Worm (Caenorhabditis elegans): ENCODE results near the gene npr-35.
A peak's percentile ranks its signal among the peaks of the same experiment; 100 is the strongest.

npr-35 gene

ce11 chrIV:7789521-7789949 is 45.9 kb downstream of the npr-35 start, which contains the start of gene imp-3:
Gene imp-3 (minus strand): TSS chrIV:7789613.
- 0 out of 2 replicates have a peak, but pooled peaks have one; percentile 21 for TF ChIP-seq sea-1 (GFP tag; conservative IDR thresholded peaks at IDR 0.05)
- TF ChIP-seq ama-1 (optimal IDR thresholded peaks at IDR 0.05) = peak; percentile 67
- TF ChIP-seq tbx-37 (GFP tag; conservative IDR thresholded peaks at IDR 0.05) = no peak

ce11 chrIV:7790151-7790691 is 46.6 kb downstream of the npr-35 start:
- TF ChIP-seq hmg-4 (GFP tag; optimal IDR thresholded peaks at IDR 0.05) (no peak), ceh-36 (tag; optimal IDR thresholded peaks at IDR 0.05) (no peak), ets-7 (tag; optimal IDR thresholded peaks at IDR 0.05) (no peak), pes-1 (GFP tag; IDR thresholded peaks at IDR 0.05) (no peak), ama-1 (optimal IDR thresholded peaks at IDR 0.05) (peak; percentile 67)

ce11 chrIV:7790801-7791588 is 47.4 kb downstream of the npr-35 start, which contains the start of gene rsp-6:
Gene rsp-6 (minus strand): TSS chrIV:7791229.
- no peak for TF ChIP-seq ets-7 (tag; optimal IDR thresholded peaks at IDR 0.05)
- TF ChIP-seq hnd-1 (tag; optimal IDR thresholded peaks at IDR 0.05) = no peak
- TF ChIP-seq ama-1 (optimal IDR thresholded peaks at IDR 0.05) = peak; percentile 41
- peak; percentile 84 for TF ChIP-seq F13C5.2 (tag; optimal IDR thresholded peaks at IDR 0.05)

- no peak for TF ChIP-seq flt-1 (GFP tag; IDR thresholded peaks at IDR 0.05)
- no peak for TF ChIP-seq aly-1 (tag; optimal IDR thresholded peaks at IDR 0.05)
- no peak for TF ChIP-seq ceh-36 (tag; optimal IDR thresholded peaks at IDR 0.05)
- TF ChIP-seq tbx-37 (GFP tag; conservative IDR thresholded peaks at IDR 0.05) = no peak
- TF ChIP-seq tbx-11 (GFP tag; IDR thresholded peaks at IDR 0.05) = no peak
- no peak for TF ChIP-seq hmbx-1 (tag; optimal IDR thresholded peaks at IDR 0.05)
- TF ChIP-seq hmg-4 (GFP tag; optimal IDR thresholded peaks at IDR 0.05) = no peak
- no peak for TF ChIP-seq ceh-13 (GFP tag; optimal IDR thresholded peaks at IDR 0.05)
- no peak for TF ChIP-seq sea-1 (GFP tag; conservative IDR thresholded peaks at IDR 0.05)
- TF ChIP-seq F13C5.2 (tag; optimal IDR thresholded peaks at IDR 0.05) = no peak
- no peak for TF ChIP-seq ama-1 (optimal IDR thresholded peaks at IDR 0.05)
- TF ChIP-seq ets-7 (tag; optimal IDR thresholded peaks at IDR 0.05) = no peak
- TF ChIP-seq pes-1 (GFP tag; IDR thresholded peaks at IDR 0.05) = no peak
- TF ChIP-seq hnd-1 (tag; optimal IDR thresholded peaks at IDR 0.05) = no peak
- TF ChIP-seq tra-4 (tag; optimal IDR thresholded peaks at IDR 0.05) = no peak
These were observed 48.3 kb downstream of the npr-35 start, which contains the start of gene C33H5.13 for ce11 chrIV:7791821-7792446. Gene C33H5.13 (minus strand): TSS chrIV:7792263.

- no peak for TF ChIP-seq ets-7 (tag; optimal IDR thresholded peaks at IDR 0.05)
- TF ChIP-seq F13C5.2 (tag; optimal IDR thresholded peaks at IDR 0.05) = no peak
- TF ChIP-seq ceh-13 (GFP tag; optimal IDR thresholded peaks at IDR 0.05) = no peak
- no peak for TF ChIP-seq tbx-37 (GFP tag; conservative IDR thresholded peaks at IDR 0.05)
- no peak for TF ChIP-seq tbx-11 (GFP tag; IDR thresholded peaks at IDR 0.05)
- TF ChIP-seq B0310.2 (tag; optimal IDR thresholded peaks at IDR 0.05) = no peak
- no peak for TF ChIP-seq tra-4 (tag; optimal IDR thresholded peaks at IDR 0.05)
- no peak for TF ChIP-seq ceh-36 (tag; optimal IDR thresholded peaks at IDR 0.05)
- TF ChIP-seq ama-1 (optimal IDR thresholded peaks at IDR 0.05) = no peak
- TF ChIP-seq pes-1 (GFP tag; IDR thresholded peaks at IDR 0.05) = no peak
- no peak for TF ChIP-seq hmg-4 (GFP tag; optimal IDR thresholded peaks at IDR 0.05)
- no peak for TF ChIP-seq hnd-1 (tag; optimal IDR thresholded peaks at IDR 0.05)
These were observed 51.1 kb downstream of the npr-35 start, which contains the start of gene ntp-1 for ce11 chrIV:7794709-7795108. Gene ntp-1 (minus strand): TSS chrIV:7794809.
